Fruit fly (Drosophila melanogaster): ENCODE data around the gene FIG4.

DNA sequence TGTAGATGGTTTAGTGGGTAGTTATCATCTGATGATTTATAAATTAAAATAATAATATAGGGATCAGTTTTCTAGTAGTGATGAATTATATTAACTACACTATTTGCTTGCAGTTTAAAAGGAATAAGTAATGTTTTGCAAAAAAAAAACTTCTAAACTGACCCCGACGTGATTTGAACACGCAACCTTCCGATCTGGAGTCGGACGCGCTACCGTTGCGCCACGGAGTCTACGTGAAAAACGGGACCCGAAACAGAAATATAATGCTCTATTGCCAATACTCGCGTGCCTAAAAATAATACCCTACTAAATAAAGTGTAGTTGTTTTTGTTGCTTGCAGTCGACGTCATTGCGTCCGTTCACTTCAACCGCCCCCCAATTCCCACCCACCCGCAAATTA is 46.2 kb upstream of the FIG4 start:
- TF ChIP-seq CTCF (optimal IDR thresholded peaks at IDR 0.05) = no peak
- TF ChIP-seq CG8478 (optimal IDR thresholded peaks at IDR 0.05) = no peak
